Fruit fly (Drosophila melanogaster) whole organism, pupa: ENCODE data around the gene CG32152.

Experiments used
- CG32121 ChIP-seq: fragments of 200-800 bp; sonication (Bioruptor generic); IDR thresholded peaks from 2 replicates; pipeline ENCODE4 v1.3.6; 2022; ENCODE audit warnings: missing biosample characterization, missing genetic modification characterization
- CG8301 ChIP-seq: fragments of 200-800 bp; sonication (Bioruptor generic); optimal IDR thresholded peaks from 2 replicates; lab custom pipeline; 2018; ENCODE audit warnings: missing biosample characterization, mild to moderate bottlenecking, missing genetic modification characterization
- Snoo ChIP-seq: fragments of 200-800 bp; sonication (Bioruptor generic); optimal IDR thresholded peaks from 3 replicates; lab custom pipeline; 2017; ENCODE audit warnings: missing biosample characterization, mild to moderate bottlenecking, missing genetic modification characterization, inconsistent platforms

DNA sequence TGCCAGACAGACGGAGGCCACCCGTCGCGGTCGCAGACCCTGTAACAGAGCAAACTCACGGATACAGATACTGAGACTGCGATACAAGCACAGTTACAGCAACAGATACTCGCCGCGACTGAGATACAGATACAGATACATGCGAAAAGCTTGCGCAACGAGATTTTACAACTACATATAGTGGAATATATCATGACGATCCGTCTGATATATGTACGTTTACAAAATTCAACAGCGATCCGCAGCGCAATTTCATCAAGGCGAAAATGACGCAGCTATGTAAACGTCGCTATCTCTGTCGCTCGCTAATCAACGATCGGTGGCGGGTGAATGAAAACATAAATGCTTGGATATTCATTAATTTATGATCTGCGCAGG lies 6.3 kb upstream of the CG32152 start:
- TF ChIP-seq CG32121 (GFP tag; lab: Robert Waterston, UW), result peak; percentile 43
- no peak for TF ChIP-seq Snoo
- TF ChIP-seq CG8301, result no peak
